Fruit fly (Drosophila melanogaster) whole organism, embryonic: Measurements from ENCODE around the gene Bet3.

Experiments
- CG11398 ChIP-seq: fragments of 200-800 bp; sonication (Bioruptor generic); optimal IDR thresholded peaks from 2 replicates; lab custom pipeline; 2016; ENCODE audit warnings: missing biosample characterization, missing genetic modification characterization
- CG11723 ChIP-seq: fragments of 200-800 bp; sonication (Bioruptor generic); optimal IDR thresholded peaks from 2 replicates; lab custom pipeline; 2017; ENCODE audit warnings: missing biosample characterization, mild to moderate bottlenecking, missing genetic modification characterization
- CG12236 ChIP-seq: fragments of 200-800 bp; sonication (Bioruptor generic); optimal IDR thresholded peaks from 2 replicates; lab custom pipeline; 2016; ENCODE audit warnings: missing biosample characterization, missing genetic modification characterization
- CG12769 ChIP-seq: fragments of 200-800 bp; sonication (Bioruptor generic); optimal IDR thresholded peaks from 2 replicates; lab custom pipeline; 2019; ENCODE audit warnings: missing biosample characterization, mild to moderate bottlenecking, missing genetic modification characterization, moderate library complexity
- CG13775 ChIP-seq: fragments of 200-800 bp; sonication (Bioruptor generic); optimal IDR thresholded peaks from 3 replicates; lab custom pipeline; 2017; ENCODE audit warnings: missing biosample characterization, mild to moderate bottlenecking, missing genetic modification characterization
- CG16813 ChIP-seq: fragments of 200-800 bp; sonication (Bioruptor generic); IDR thresholded peaks from 3 replicates; pipeline ENCODE4 v1.3.6; 2022; ENCODE audit warnings: missing biosample characterization, missing genetic modification characterization; ENCODE audit not compliant: partially characterized antibody
- CG16815 ChIP-seq: fragments of 200-800 bp; sonication (Bioruptor generic); optimal IDR thresholded peaks from 3 replicates; lab custom pipeline; 2017; ENCODE audit warnings: missing biosample characterization, mild to moderate bottlenecking, missing genetic modification characterization
- CG2202 ChIP-seq: fragments of 200-800 bp; sonication (Bioruptor generic); optimal IDR thresholded peaks from 2 replicates; lab custom pipeline; 2018; ENCODE audit warnings: missing biosample characterization, mild to moderate bottlenecking, missing genetic modification characterization
- CG31388 ChIP-seq: fragments of 200-800 bp; sonication (Bioruptor generic); optimal IDR thresholded peaks from 2 replicates; lab custom pipeline; 2016; ENCODE audit warnings: missing biosample characterization, missing genetic modification characterization
- CG33557 ChIP-seq: fragments of 200-800 bp; sonication (Bioruptor generic); optimal IDR thresholded peaks from 2 replicates; lab custom pipeline; 2019; ENCODE audit warnings: missing biosample characterization, mild to moderate bottlenecking, missing genetic modification characterization, moderate library complexity
- CG34224 ChIP-seq: fragments of 200-800 bp; sonication (Bioruptor generic); IDR thresholded peaks from 3 replicates; pipeline ENCODE4 v1.3.6; 2022; ENCODE audit warnings: missing biosample characterization, missing genetic modification characterization; ENCODE audit not compliant: partially characterized antibody
- CG43689 ChIP-seq: fragments of 200-800 bp; sonication (Bioruptor generic); IDR thresholded peaks from 2 replicates; pipeline ENCODE4 v1.3.6; 2022; ENCODE audit warnings: missing biosample characterization, missing genetic modification characterization
- CG4854 ChIP-seq: fragments of 200-800 bp; sonication (Bioruptor generic); optimal IDR thresholded peaks from 2 replicates; lab custom pipeline; 2016; ENCODE audit warnings: missing biosample characterization, missing genetic modification characterization, inconsistent platforms
- CG7372 ChIP-seq: fragments of 200-800 bp; sonication (Bioruptor generic); IDR thresholded peaks from 2 replicates; pipeline ENCODE4 v1.3.6; 2022; ENCODE audit warnings: missing biosample characterization, missing genetic modification characterization
- CG7556 ChIP-seq: fragments of 200-800 bp; sonication (Bioruptor generic); optimal IDR thresholded peaks from 2 replicates; lab custom pipeline; 2017; ENCODE audit warnings: missing biosample characterization, mild to moderate bottlenecking, missing genetic modification characterization
- CG8281 ChIP-seq: fragments of 200-800 bp; sonication (Bioruptor generic); optimal IDR thresholded peaks from 2 replicates; lab custom pipeline; 2018; ENCODE audit warnings: missing biosample characterization, mild to moderate bottlenecking, missing genetic modification characterization, moderate library complexity
- CG9609 ChIP-seq: fragments of 200-800 bp; sonication (Bioruptor generic); optimal IDR thresholded peaks from 3 replicates; lab custom pipeline; 2016; ENCODE audit warnings: missing biosample characterization, missing genetic modification characterization
- CHES-1-like ChIP-seq: fragments of 200-800 bp; sonication (Bioruptor generic); optimal IDR thresholded peaks from 2 replicates; lab custom pipeline; 2016; ENCODE audit warnings: missing biosample characterization, missing genetic modification characterization
- Dad ChIP-seq: fragments of 200-800 bp; sonication (Bioruptor generic); optimal IDR thresholded peaks from 3 replicates; lab custom pipeline; 2016; ENCODE audit warnings: missing biosample characterization, missing genetic modification characterization
- HmgD ChIP-seq: fragments of 200-800 bp; sonication (Bioruptor generic); optimal IDR thresholded peaks from 3 replicates; lab custom pipeline; 2016; ENCODE audit warnings: missing biosample characterization, missing genetic modification characterization
- Med ChIP-seq: fragments of 200-800 bp; sonication (Bioruptor generic); peaks from one replicate; lab custom pipeline; 2016; ENCODE audit warnings: missing biosample characterization, missing genetic modification characterization, mild to moderate bottlenecking, inconsistent platforms, moderate library complexity
- Meics ChIP-seq: fragments of 200-800 bp; sonication (Bioruptor generic); optimal IDR thresholded peaks from 2 replicates; lab custom pipeline; 2017; ENCODE audit warnings: missing biosample characterization, mild to moderate bottlenecking, missing genetic modification characterization
- Mes4 ChIP-seq: fragments of 200-800 bp; sonication (Bioruptor generic); optimal IDR thresholded peaks from 2 replicates; lab custom pipeline; 2016; ENCODE audit warnings: missing biosample characterization, missing genetic modification characterization
- NFAT ChIP-seq: fragments of 200-800 bp; sonication (Bioruptor generic); IDR thresholded peaks from 2 replicates; pipeline ENCODE4 v1.3.6; 2022; ENCODE audit warnings: missing biosample characterization, missing genetic modification characterization
- Nf-YA ChIP-seq: fragments of 200-800 bp; sonication (Bioruptor generic); IDR thresholded peaks from 2 replicates; pipeline ENCODE4 v1.3.6; 2022; ENCODE audit warnings: missing biosample characterization, missing genetic modification characterization
- Rx ChIP-seq: fragments of 200-800 bp; sonication (Bioruptor generic); IDR thresholded peaks from 2 replicates; pipeline ENCODE4 v1.3.6; 2022; ENCODE audit warnings: missing biosample characterization, missing genetic modification characterization
- Sox100B ChIP-seq: fragments of 200-800 bp; sonication (Bioruptor generic); optimal IDR thresholded peaks from 3 replicates; lab custom pipeline; 2018; ENCODE audit warnings: missing biosample characterization, mild to moderate bottlenecking, missing genetic modification characterization
- Sry-δ ChIP-seq: fragments of 200-800 bp; sonication (Bioruptor generic); optimal IDR thresholded peaks from 2 replicates; lab custom pipeline; 2016; ENCODE audit warnings: missing biosample characterization, missing genetic modification characterization
- Taf1 ChIP-seq: fragments of 200-800 bp; sonication (Bioruptor generic); IDR thresholded peaks from 2 replicates; pipeline ENCODE4 v1.3.6; 2022; ENCODE audit warnings: missing biosample characterization, missing genetic modification characterization
- bigmax ChIP-seq: fragments of 200-800 bp; sonication (Bioruptor generic); optimal IDR thresholded peaks from 2 replicates; lab custom pipeline; 2018; ENCODE audit warnings: missing biosample characterization, mild to moderate bottlenecking, missing genetic modification characterization
- cg ChIP-seq: fragments of 200-800 bp; sonication (Bioruptor generic); optimal IDR thresholded peaks from 3 replicates; lab custom pipeline; 2019; ENCODE audit warnings: missing biosample characterization, mild to moderate bottlenecking, missing genetic modification characterization, moderate library complexity
- dimm ChIP-seq: fragments of 200-800 bp; sonication (Bioruptor generic); IDR thresholded peaks from 2 replicates; pipeline ENCODE4 v1.3.6; 2022; ENCODE audit warnings: missing biosample characterization, missing genetic modification characterization
- dm ChIP-seq: fragments of 200-800 bp; sonication (Bioruptor generic); optimal IDR thresholded peaks from 3 replicates; lab custom pipeline; 2016; ENCODE audit warnings: missing biosample characterization, missing genetic modification characterization
- dpn ChIP-seq, 2 experiments: fragments of 200-800 bp; sonication (Bioruptor generic); optimal IDR thresholded peaks; 3 replicates each; lab custom pipeline; 2016; ENCODE audit warnings: missing biosample characterization in 2 of 2, missing genetic modification characterization in 2 of 2
- dysf ChIP-seq: fragments of 200-800 bp; sonication (Bioruptor generic); IDR thresholded peaks from 3 replicates; pipeline ENCODE4 v1.3.6; 2022; ENCODE audit warnings: missing biosample characterization, missing genetic modification characterization
- eve ChIP-seq, 2 experiments: fragments of >200 bp; optimal IDR thresholded peaks; 2 replicates each; lab custom pipeline; 2017; ENCODE audit warnings: missing biosample characterization in 2 of 2, missing genetic modification characterization in 2 of 2
- fd102C ChIP-seq: fragments of 200-800 bp; sonication (Bioruptor generic); optimal IDR thresholded peaks from 2 replicates; lab custom pipeline; 2018; ENCODE audit warnings: missing biosample characterization, mild to moderate bottlenecking, missing genetic modification characterization, moderate library complexity
- hb ChIP-seq: fragments of 200-800 bp; sonication (Bioruptor generic); IDR thresholded peaks from 3 replicates; pipeline ENCODE4 v1.3.6; 2022; ENCODE audit warnings: missing biosample characterization, missing genetic modification characterization; ENCODE audit not compliant: partially characterized antibody
- hkb ChIP-seq, 2 experiments: fragments of 200-800 bp in 1 of 2; fragments of >200 bp in 1 of 2; sonication (Bioruptor generic) in 1 of 2; IDR thresholded peaks in 1 of 2; optimal IDR thresholded peaks in 1 of 2; 2 replicates each; pipeline versions ENCODE4 v1.3.6 to Lab custom; 2017 to 2022; ENCODE audit warnings: missing biosample characterization in 1 of 2, missing genetic modification characterization in 1 of 2
- hth ChIP-seq: fragments of >200 bp; optimal IDR thresholded peaks from 2 replicates; lab custom pipeline; 2017; ENCODE audit warnings: inconsistent platforms
- klu ChIP-seq: fragments of 200-800 bp; sonication (Bioruptor generic); IDR thresholded peaks from 2 replicates; pipeline ENCODE4 v1.3.6; 2022; ENCODE audit warnings: missing biosample characterization, missing genetic modification characterization
- luna ChIP-seq: fragments of 200-800 bp; sonication (Bioruptor generic); optimal IDR thresholded peaks from 2 replicates; lab custom pipeline; 2016; ENCODE audit warnings: missing biosample characterization, missing genetic modification characterization
- nau ChIP-seq: fragments of 200-800 bp; sonication (Bioruptor generic); optimal IDR thresholded peaks from 3 replicates; lab custom pipeline; 2017; ENCODE audit warnings: missing biosample characterization, mild to moderate bottlenecking, missing genetic modification characterization, missing genetic modification reagents
- oc ChIP-seq: fragments of 200-800 bp; sonication (Bioruptor generic); optimal IDR thresholded peaks from 2 replicates; lab custom pipeline; 2018; ENCODE audit warnings: missing biosample characterization, mild to moderate bottlenecking, missing genetic modification characterization, moderate library complexity
- pan ChIP-seq, 4 experiments: fragments of >200 bp in 3 of 4; fragments of 200-800 bp in 1 of 4; sonication (Bioruptor generic) in 1 of 4; optimal IDR thresholded peaks in 3 of 4; IDR thresholded peaks in 1 of 4; 2 replicates each; pipeline versions ENCODE4 v1.3.6 to Lab custom; 2017 to 2022; ENCODE audit warnings: missing biosample characterization in 2 of 4, missing genetic modification characterization in 2 of 4, mixed read lengths in 1 of 4
- pum ChIP-seq: fragments of 200-800 bp; sonication (Bioruptor generic); optimal IDR thresholded peaks from 2 replicates; lab custom pipeline; 2016; ENCODE audit warnings: missing biosample characterization, missing genetic modification characterization
- slp2 ChIP-seq: fragments of 200-800 bp; sonication (Bioruptor generic); optimal IDR thresholded peaks from 2 replicates; lab custom pipeline; 2016; ENCODE audit warnings: missing biosample characterization, missing genetic modification characterization
- wek ChIP-seq: fragments of 200-800 bp; sonication (Bioruptor generic); optimal IDR thresholded peaks from 3 replicates; lab custom pipeline; 2018; ENCODE audit warnings: missing biosample characterization, mild to moderate bottlenecking, missing genetic modification characterization, moderate library complexity
- wor ChIP-seq: fragments of 200-800 bp; sonication (Bioruptor generic); IDR thresholded peaks from 2 replicates; pipeline ENCODE4 v1.3.6; 2022; ENCODE audit warnings: missing biosample characterization, missing genetic modification characterization

Gene Bet3

dm6 chr3L:9399013-9399750, 42.9 kb downstream of the Bet3 start, which contains the start of gene CG4080 (continued):
- TF ChIP-seq hb (peak; percentile 24; the same call in 1 of the 3 replicates), CG2202 (tag; lab: Kevin White, UChicago) (no peak), eve (GFP tag; optimal IDR thresholded peaks at IDR 0.05; lab: Kevin White, UChicago) (peak in 1 of 2 experiments; percentile 53), NFAT (GFP tag; lab: Robert Waterston, UW) (no peak), CG9609 (GFP tag; lab: Kevin White, UChicago) (no peak), CG12236 (GFP tag; lab: Kevin White, UChicago) (no peak), Rx (GFP tag; lab: Robert Waterston, UW) (no peak), CHES-1-like (GFP tag; lab: Kevin White, UChicago) (no peak), CG4854 (GFP tag; lab: Kevin White, UChicago) (peak; percentile 11), CG7556 (no peak), Sox100B (GFP tag; lab: Kevin White, UChicago) (no peak), CG11723 (no peak), oc (tag; lab: Kevin White, UChicago) (no peak), CG31388 (GFP tag; lab: Kevin White, UChicago) (no peak), CG33557 (GFP tag; lab: Kevin White, UChicago) (peak; percentile 34), Med (GFP tag; lab: Kevin White, UChicago) (peak; percentile 81), CG12769 (tag; lab: Kevin White, UChicago) (no peak), Meics (GFP tag; lab: Kevin White, UChicago) (no peak), Taf1 (GFP tag; lab: Robert Waterston, UW) (no peak), CG8281 (no peak), dysf (GFP tag; lab: Robert Waterston, UW) (no peak), Sry-δ (GFP tag; lab: Kevin White, UChicago) (peak; percentile 67), CG11398 (GFP tag; lab: Kevin White, UChicago) (no peak), luna (GFP tag; lab: Kevin White, UChicago) (no peak), Nf-YA (GFP tag; lab: Robert Waterston, UW) (no peak), hkb (optimal IDR thresholded peaks at IDR 0.05; lab: Kevin White, UChicago) (peak; percentile 6), hkb (GFP tag; IDR thresholded peaks at IDR 0.05; lab: Robert Waterston, UW) (0 out of 2 replicates have a peak, but pooled peaks have one; percentile 19), dm (GFP tag; lab: Kevin White, UChicago) (no peak), CG43689 (no peak), cg (GFP tag; lab: Kevin White, UChicago) (peak; percentile 80), CG7372 (GFP tag; lab: Robert Waterston, UW) (no peak), pan (optimal IDR thresholded peaks at IDR 0.05; lab: Kevin White, UChicago) (no peak), pan (GFP tag; optimal IDR thresholded peaks at IDR 0.05 in 1 of 2, IDR thresholded peaks at IDR 0.05 in 1 of 2) (peak in 1 of 2 experiments; percentile 7), hth (lab: Kevin White, UChicago) (no peak), dimm (GFP tag; lab: Robert Waterston, UW) (no peak), CG13775 (peak; percentile 6), bigmax (GFP tag; lab: Kevin White, UChicago) (no peak), HmgD (no peak), wek (GFP tag; lab: Kevin White, UChicago) (peak; percentile 10), klu (GFP tag; lab: Robert Waterston, UW) (no peak), CG16815 (GFP tag; lab: Kevin White, UChicago) (no peak), Mes4 (GFP tag; lab: Kevin White, UChicago) (peak; percentile 19), slp2 (GFP tag; lab: Kevin White, UChicago) (no peak), fd102C (GFP tag; lab: Kevin White, UChicago) (no peak), wor (GFP tag; lab: Robert Waterston, UW) (no peak), CG16813 (peak; percentile 77), CG34224 (peak; percentile 69), nau (GFP tag; lab: Kevin White, UChicago) (no peak), dpn (GFP tag; optimal IDR thresholded peaks at IDR 0.05; lab: Kevin White, UChicago) (no peak), pum (no peak), Dad (GFP tag; lab: Kevin White, UChicago) (no peak)
